Worm (Caenorhabditis elegans): ENCODE measurements around the gene ttr-48.

The ttr-48 gene

DNA sequence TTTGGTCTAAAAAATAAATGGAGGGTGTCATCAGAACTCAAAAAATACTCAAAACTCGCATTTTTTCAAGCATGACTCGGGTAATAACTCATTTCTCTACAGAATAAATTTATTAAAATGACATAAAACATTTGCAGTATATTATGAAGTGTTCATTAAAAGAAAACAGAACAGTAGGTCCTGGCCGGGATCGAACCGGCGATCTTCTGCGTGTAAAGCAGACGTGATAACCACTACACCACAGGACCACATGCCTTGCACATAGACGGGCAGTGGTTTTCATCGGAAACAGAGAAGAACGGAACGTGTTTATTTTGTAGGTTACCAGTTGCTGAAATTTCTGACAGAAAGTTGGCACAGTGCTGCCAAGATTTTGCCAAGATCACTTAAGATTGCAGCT, 48.9 kb downstream of the ttr-48 start (continued):
- TF ChIP-seq Y53G8AR.9 (GFP tag; conservative IDR thresholded peaks at IDR 0.05) (0 out of 2 replicates have a peak, but pooled peaks have one; percentile 29), attf-5 (GFP tag; optimal IDR thresholded peaks at IDR 0.05) (peak; percentile 42), zim-3 (tag; optimal IDR thresholded peaks at IDR 0.05) (no peak), ama-1 (optimal IDR thresholded peaks at IDR 0.05) (no peak), ama-1 (GFP tag; optimal IDR thresholded peaks at IDR 0.05) (peak in 1 of 2 experiments; percentile 33), sea-2 (GFP tag; IDR thresholded peaks at IDR 0.05) (no peak), ztf-18 (tag; optimal IDR thresholded peaks at IDR 0.05) (peak; percentile 79), F49E8.2 (tag; optimal IDR thresholded peaks at IDR 0.05; ENCODE audit: insufficient read depth) (peak; percentile 4), F10E7.11 (tag; optimal IDR thresholded peaks at IDR 0.05) (peak; percentile 59), B0019.2 (GFP tag; conservative IDR thresholded peaks at IDR 0.05) (no peak), chd-7 (tag; optimal IDR thresholded peaks at IDR 0.05) (peak; percentile 21), atf-7 (tag; optimal IDR thresholded peaks at IDR 0.05) (peak; percentile 26), Y67H2A.10 (GFP tag; conservative IDR thresholded peaks at IDR 0.05) (no peak), let-526 (GFP tag; IDR thresholded peaks at IDR 0.05) (0 out of 2 replicates have a peak, but pooled peaks have one; percentile 41), athp-1 (tag; optimal IDR thresholded peaks at IDR 0.05) (peak; percentile 32), hlh-12 (tag; optimal IDR thresholded peaks at IDR 0.05) (peak; percentile 58), ztf-26 (tag; optimal IDR thresholded peaks at IDR 0.05) (peak; percentile 20), F37B4.10 (GFP tag; IDR thresholded peaks at IDR 0.05) (no peak), Y79H2A.3 (GFP tag; conservative IDR thresholded peaks at IDR 0.05) (peak; percentile 49; the same call in 1 of the 2 replicates), gei-17 (GFP tag; optimal IDR thresholded peaks at IDR 0.05) (no peak), B0035.1 (tag; optimal IDR thresholded peaks at IDR 0.05) (peak; percentile 22), F52B5.7 (tag; optimal IDR thresholded peaks at IDR 0.05) (peak; percentile 45), Y53F4B.3 (GFP tag; IDR thresholded peaks at IDR 0.05) (peak; percentile 41), lsl-1 (GFP tag; optimal IDR thresholded peaks at IDR 0.05) (peak; percentile 9), K11D2.4 (GFP tag; IDR thresholded peaks at IDR 0.05) (no peak), unc-130 (GFP tag; optimal IDR thresholded peaks at IDR 0.05) (peak; percentile 16), ceh-27 (GFP tag; optimal IDR thresholded peaks at IDR 0.05) (peak; percentile 65), nfya-1 (tag; optimal IDR thresholded peaks at IDR 0.05; ENCODE audit: borderline replicate concordance, insufficient read depth) (no peak), dpl-1 (GFP tag; optimal IDR thresholded peaks at IDR 0.05) (no peak), rpc-1 (optimal IDR thresholded peaks at IDR 0.05) (peak; percentile 83), rpc-1 (tag; optimal IDR thresholded peaks at IDR 0.05) (peak; percentile 97), snpc-1.1 (tag; optimal IDR thresholded peaks at IDR 0.05; ENCODE audit: insufficient read depth) (peak; percentile 4), madf-10 (tag; optimal IDR thresholded peaks at IDR 0.05) (peak; percentile 60)

DNA sequence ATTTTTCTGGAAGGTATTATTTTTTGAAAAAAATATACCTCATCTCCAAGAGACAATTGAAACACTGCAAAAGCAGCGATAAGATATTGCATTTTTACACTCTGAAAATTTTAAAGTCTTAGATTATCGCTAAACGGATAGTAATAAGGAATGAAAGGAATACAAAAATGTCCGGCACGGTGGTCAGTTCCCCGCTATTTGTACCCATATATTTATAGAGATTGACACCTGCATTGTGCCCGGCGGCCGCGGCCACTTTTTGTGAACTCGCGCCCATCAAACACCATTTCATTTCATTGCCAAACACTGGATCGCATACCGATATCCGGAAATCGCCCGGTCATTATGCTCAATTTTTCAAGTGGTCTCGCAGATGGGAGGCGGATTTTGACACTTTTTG, 49.5 kb downstream of the ttr-48 start, which contains the start of gene idpp-5:
TSS of gene idpp-5 (minus strand) at position 101 of the 400 bp plus-strand sequence.
- TF ChIP-seq atf-7 (tag; optimal IDR thresholded peaks at IDR 0.05) (no peak), snpc-4 (GFP tag; optimal IDR thresholded peaks at IDR 0.05) (no peak), snpc-4 (tag; optimal IDR thresholded peaks at IDR 0.05) (no peak), tlf-1 (GFP tag; optimal IDR thresholded peaks at IDR 0.05) (no peak), Y79H2A.3 (GFP tag; conservative IDR thresholded peaks at IDR 0.05) (no peak), ztf-22 (GFP tag; optimal IDR thresholded peaks at IDR 0.05) (no peak), nfya-2 (GFP tag; IDR thresholded peaks at IDR 0.05) (no peak), C06A6.2 (GFP tag; conservative IDR thresholded peaks at IDR 0.05) (no peak), nhr-90 (tag; optimal IDR thresholded peaks at IDR 0.05) (no peak), snpc-1.1 (tag; optimal IDR thresholded peaks at IDR 0.05; ENCODE audit: insufficient read depth) (no peak), ceh-91 (GFP tag; IDR thresholded peaks at IDR 0.05) (no peak), ceh-58 (GFP tag; IDR thresholded peaks at IDR 0.05) (no peak)
